Worm (Caenorhabditis elegans) whole organism, L4/young adult: ENCODE measurements around the gene str-82.

Source experiments
- W03F9.2 ChIP-seq: fragments of 150-350 bp; optimal IDR thresholded peaks from 2 replicates; lab custom pipeline; 2014; ENCODE audit warnings: missing biosample characterization, missing genetic modification characterization
- dao-5 ChIP-seq: sonication (generic microtip); optimal IDR thresholded peaks from 2 replicates; lab custom pipeline; 2016; ENCODE audit warnings: missing genotype, missing genetic modification characterization, moderate library complexity, missing compliant biosample characterization
- him-1 ChIP-seq: sonication (generic microtip); optimal IDR thresholded peaks from 2 replicates; lab custom pipeline; 2016; ENCODE audit warnings: missing genotype, missing genetic modification reagents, missing genetic modification characterization, missing compliant biosample characterization

The str-82 gene

ce11 chrV:3974361-3974760, at the start of gene str-82:
str-82 (plus strand) TSS chrV:3974661.
- no peak for TF ChIP-seq dao-5
- no peak for TF ChIP-seq W03F9.2 (tag; lab: Kevin White, UChicago)

- TF ChIP-seq him-1, result no peak
- no peak for TF ChIP-seq dao-5
- TF ChIP-seq W03F9.2 (tag; lab: Kevin White, UChicago), result no peak
Observed at ce11 chrV:3927522-3927921, 46.9 kb upstream of the str-82 start.

- TF ChIP-seq W03F9.2 (tag; lab: Kevin White, UChicago) (no peak), him-1 (no peak), dao-5 (no peak)
Observed at ce11 chrV:3929099-3929498, 45.4 kb upstream of the str-82 start, which contains the start of gene srx-64. srx-64 (plus strand) TSS chrV:3929399.

ce11 chrV:3931326-3931725, 43.1 kb upstream of the str-82 start, which contains the start of gene srx-63:
srx-63 (plus strand) TSS chrV:3931626.
- no peak for TF ChIP-seq him-1
- TF ChIP-seq dao-5, result no peak
- TF ChIP-seq W03F9.2 (tag; lab: Kevin White, UChicago), result no peak

- no peak for TF ChIP-seq him-1
- no peak for TF ChIP-seq W03F9.2 (tag; lab: Kevin White, UChicago)
- TF ChIP-seq dao-5, result no peak
Observed at ce11 chrV:3935892-3936478, 38.5 kb upstream of the str-82 start, which contains the start of gene cyp-35A5. cyp-35A5 (plus strand) TSS chrV:3936326.

ce11 chrV:3938789-3939188, 35.7 kb upstream of the str-82 start, which contains the start of gene cyp-35B1:
cyp-35B1 (plus strand) TSS chrV:3939032.
- TF ChIP-seq him-1 (no peak), dao-5 (no peak), W03F9.2 (tag; lab: Kevin White, UChicago) (no peak)

- TF ChIP-seq him-1, result no peak
- no peak for TF ChIP-seq dao-5
- no peak for TF ChIP-seq W03F9.2 (tag; lab: Kevin White, UChicago)
Observed at ce11 chrV:3941860-3942259, 32.6 kb upstream of the str-82 start, which contains the start of gene cyp-35B2. cyp-35B2 (plus strand) TSS chrV:3942160.

- TF ChIP-seq him-1 (no peak), W03F9.2 (tag; lab: Kevin White, UChicago) (no peak), dao-5 (no peak)
Observed at ce11 chrV:3943364-3943763, 31.1 kb upstream of the str-82 start.

- TF ChIP-seq dao-5 (no peak), W03F9.2 (tag; lab: Kevin White, UChicago) (no peak), him-1 (no peak)
Observed at ce11 chrV:3945053-3945452, 29.4 kb upstream of the str-82 start, which contains the start of gene cyp-35B3. cyp-35B3 (plus strand) TSS chrV:3945353.

- TF ChIP-seq dao-5 (no peak), him-1 (no peak), W03F9.2 (tag; lab: Kevin White, UChicago) (no peak)
Observed at ce11 chrV:3949723-3950122, 24.7 kb upstream of the str-82 start, which contains the start of gene dach-1. dach-1 (plus strand) TSS chrV:3950023.

- TF ChIP-seq him-1 (no peak), W03F9.2 (tag; lab: Kevin White, UChicago) (no peak), dao-5 (no peak)
Observed at ce11 chrV:3953739-3954138, 20.7 kb upstream of the str-82 start, which contains the start of gene str-247. str-247 (plus strand) TSS chrV:3954039.

ce11 chrV:3957608-3958007, 16.9 kb upstream of the str-82 start, which contains the start of gene cyp-34A5:
cyp-34A5 (minus strand) TSS chrV:3957708.
- TF ChIP-seq W03F9.2 (tag; lab: Kevin White, UChicago) (no peak), him-1 (no peak), dao-5 (no peak)

- no peak for TF ChIP-seq W03F9.2 (tag; lab: Kevin White, UChicago)
- no peak for TF ChIP-seq dao-5
- no peak for TF ChIP-seq him-1
Observed at ce11 chrV:3961235-3961634, 13.2 kb upstream of the str-82 start, which contains the start of gene cyp-34A6. cyp-34A6 (minus strand) TSS chrV:3961335.

- TF ChIP-seq W03F9.2 (tag; lab: Kevin White, UChicago), result no peak
- no peak for TF ChIP-seq him-1
- no peak for TF ChIP-seq dao-5
Observed at ce11 chrV:3963715-3964114, 10.7 kb upstream of the str-82 start, which contains the start of gene cyp-34A7. cyp-34A7 (minus strand) TSS chrV:3963815.

- TF ChIP-seq dao-5 (no peak), W03F9.2 (tag; lab: Kevin White, UChicago) (no peak), him-1 (no peak)
Observed at ce11 chrV:3967762-3968161, 6.7 kb upstream of the str-82 start, which contains the start of gene cyp-34A8. cyp-34A8 (minus strand) TSS chrV:3967823.
